Fruit fly (Drosophila melanogaster) whole organism, wandering third instar larva: ENCODE results near the gene CG17328.

Experiments
- Abd-B ChIP-seq: fragments of >200 bp; optimal IDR thresholded peaks from 2 replicates; lab custom pipeline; 2017; ENCODE audit warnings: missing biosample characterization, missing genetic modification characterization
- CG32264 ChIP-seq: fragments of 200-800 bp; sonication (Bioruptor generic); optimal IDR thresholded peaks from 2 replicates; lab custom pipeline; 2016; ENCODE audit warnings: missing biosample characterization, missing genetic modification characterization
- CG9705 ChIP-seq: fragments of 200-800 bp; sonication (Bioruptor generic); optimal IDR thresholded peaks from 2 replicates; lab custom pipeline; 2018; ENCODE audit warnings: missing biosample characterization, mild to moderate bottlenecking, missing genetic modification characterization
- CrebA ChIP-seq: fragments of 200-800 bp; sonication (Bioruptor generic); optimal IDR thresholded peaks from 2 replicates; lab custom pipeline; 2016; ENCODE audit warnings: missing biosample characterization, mild to moderate bottlenecking, missing genetic modification characterization, borderline replicate concordance
- Dfd ChIP-seq: fragments of >200 bp; optimal IDR thresholded peaks from 2 replicates; lab custom pipeline; 2017; ENCODE audit warnings: missing biosample characterization, missing genetic modification characterization
- Dif ChIP-seq: fragments of 200-275, 200-300 bp; sonication (Bioruptor generic); optimal IDR thresholded peaks from 2 replicates; lab custom pipeline; 2018; ENCODE audit warnings: missing biosample characterization, missing genetic modification characterization; ENCODE audit not compliant: partially characterized antibody
- GATAd ChIP-seq: sonication (Bioruptor generic); optimal IDR thresholded peaks from 2 replicates; lab custom pipeline; 2016; ENCODE audit warnings: missing biosample characterization, missing genetic modification characterization
- HLH106 ChIP-seq: fragments of 200-800 bp; optimal IDR thresholded peaks from 3 replicates; lab custom pipeline; 2019; ENCODE audit warnings: missing biosample characterization, mild to moderate bottlenecking, missing genetic modification characterization, moderate library complexity
- Hnf4 ChIP-seq: fragments of 200-800 bp; sonication (Bioruptor generic); optimal IDR thresholded peaks from 2 replicates; lab custom pipeline; 2016; ENCODE audit warnings: missing biosample characterization, mild to moderate bottlenecking, missing genetic modification characterization
- Hr78 ChIP-seq: fragments of >200 bp; optimal IDR thresholded peaks from 2 replicates; lab custom pipeline; 2017; ENCODE audit warnings: missing biosample characterization, missing genetic modification characterization
- Hr83 ChIP-seq: fragments of 200-300 bp; sonication (Bioruptor generic); optimal IDR thresholded peaks from 2 replicates; lab custom pipeline; 2016; ENCODE audit warnings: missing biosample characterization, mild to moderate bottlenecking, missing genetic modification characterization, moderate library complexity; ENCODE audit not compliant: poor library complexity, severe bottlenecking
- Jra ChIP-seq: sonication (Bioruptor generic); optimal IDR thresholded peaks from 2 replicates; lab custom pipeline; 2016; ENCODE audit warnings: missing biosample characterization, missing genetic modification characterization
- Mio ChIP-seq: sonication (Bioruptor generic); optimal IDR thresholded peaks from 2 replicates; lab custom pipeline; 2016; ENCODE audit warnings: missing biosample characterization, missing genetic modification characterization
- Myc ChIP-seq: fragments of >200 bp; optimal IDR thresholded peaks from 2 replicates; lab custom pipeline; 2017
- N ChIP-seq: fragments of >200 bp; optimal IDR thresholded peaks from 2 replicates; lab custom pipeline; 2018; ENCODE audit warnings: missing biosample characterization, missing external identifiers, missing genetic modification characterization
- OdsH ChIP-seq: fragments of 200-800 bp; sonication (Bioruptor generic); optimal IDR thresholded peaks from 2 replicates; lab custom pipeline; 2016; ENCODE audit warnings: missing biosample characterization, mild to moderate bottlenecking, missing genetic modification characterization
- Rel ChIP-seq, 2 experiments: fragments of 200-800 bp; sonication (Bioruptor generic) in 1 of 2; optimal IDR thresholded peaks; 2 replicates in 1 of 2; 3 replicates in 1 of 2; lab custom pipeline; 2016 to 2019; ENCODE audit warnings: mild to moderate bottlenecking in 2 of 2, missing biosample characterization in 2 of 2, missing genetic modification characterization in 2 of 2, moderate library complexity in 1 of 2
- Sp1 ChIP-seq: fragments of 200-800 bp; sonication (Bioruptor generic); optimal IDR thresholded peaks from 3 replicates; lab custom pipeline; 2019; ENCODE audit warnings: missing biosample characterization, mild to moderate bottlenecking, missing genetic modification characterization, moderate library complexity
- Vsx2 ChIP-seq: fragments of 200-300, 225-300 bp; sonication (Bioruptor generic); optimal IDR thresholded peaks from 2 replicates; lab custom pipeline; 2018; ENCODE audit warnings: missing biosample characterization, missing genetic modification characterization; ENCODE audit not compliant: partially characterized antibody
- br ChIP-seq: fragments of 200-800 bp; sonication (Bioruptor generic); optimal IDR thresholded peaks from 2 replicates; lab custom pipeline; 2016; ENCODE audit warnings: missing biosample characterization, missing genetic modification characterization
- brk ChIP-seq: fragments of 200-800 bp; sonication (Bioruptor generic); optimal IDR thresholded peaks from 2 replicates; lab custom pipeline; 2016; ENCODE audit warnings: missing biosample characterization, mild to moderate bottlenecking, missing genetic modification characterization
- dl ChIP-seq, 2 experiments: fragments of 175-275, 200-275 bp in 1 of 2; fragments of 200-275 bp in 1 of 2; sonication (Bioruptor generic); optimal IDR thresholded peaks; lab custom pipeline; 2018; ENCODE audit warnings: mild to moderate bottlenecking in 2 of 2, missing biosample characterization in 2 of 2, missing genetic modification characterization in 2 of 2, moderate library complexity in 2 of 2; ENCODE audit not compliant: partially characterized antibody in 2 of 2, insufficient read depth in 1 of 2
- dmrt93B ChIP-seq: fragments of 200-800 bp; sonication (Bioruptor generic); optimal IDR thresholded peaks from 2 replicates; lab custom pipeline; 2018; ENCODE audit warnings: missing biosample characterization, mild to moderate bottlenecking, missing genetic modification characterization
- dsf ChIP-seq: sonication (Bioruptor generic); optimal IDR thresholded peaks from 2 replicates; lab custom pipeline; 2016; ENCODE audit warnings: missing biosample characterization, missing genetic modification characterization, borderline replicate concordance
- ey ChIP-seq: fragments of 200-800 bp; sonication (Bioruptor generic); optimal IDR thresholded peaks from 2 replicates; lab custom pipeline; 2016; ENCODE audit warnings: missing biosample characterization, missing genetic modification characterization
- foxo ChIP-seq, 2 experiments: fragments of 200-800 bp; sonication (Bioruptor generic); optimal IDR thresholded peaks; 2 replicates in 1 of 2; 3 replicates in 1 of 2; lab custom pipeline; 2016 to 2017; ENCODE audit warnings: missing biosample characterization in 2 of 2, missing genetic modification characterization in 2 of 2
- fru ChIP-seq: fragments of 200-800 bp; sonication (Bioruptor generic); optimal IDR thresholded peaks from 3 replicates; lab custom pipeline; 2016; ENCODE audit warnings: missing biosample characterization, mild to moderate bottlenecking, missing genetic modification characterization
- h ChIP-seq: fragments of 200-800 bp; sonication (Bioruptor generic); optimal IDR thresholded peaks from 3 replicates; lab custom pipeline; 2016; ENCODE audit warnings: missing biosample characterization, mild to moderate bottlenecking, missing genetic modification characterization
- jim ChIP-seq: fragments of 175-275, 200-325 bp; sonication (Bioruptor generic); optimal IDR thresholded peaks from 2 replicates; lab custom pipeline; 2016; ENCODE audit warnings: missing biosample characterization, mild to moderate bottlenecking, missing genetic modification characterization
- lola ChIP-seq: fragments of >200 bp; optimal IDR thresholded peaks from 2 replicates; lab custom pipeline; 2017; ENCODE audit warnings: missing biosample characterization, missing genetic modification characterization
- pan ChIP-seq: fragments of >200 bp; optimal IDR thresholded peaks from 2 replicates; lab custom pipeline; 2017
- psq ChIP-seq: fragments of 200-800 bp; sonication (Bioruptor generic); optimal IDR thresholded peaks from 3 replicates; lab custom pipeline; 2017; ENCODE audit warnings: missing biosample characterization, mild to moderate bottlenecking, missing genetic modification characterization, moderate library complexity
- rgr ChIP-seq: fragments of 200-800 bp; sonication (Bioruptor generic); optimal IDR thresholded peaks from 3 replicates; lab custom pipeline; 2016; ENCODE audit warnings: missing biosample characterization, mild to moderate bottlenecking, missing genetic modification characterization
- sage ChIP-seq: fragments of 200-800 bp; sonication (Bioruptor generic); optimal IDR thresholded peaks from 2 replicates; lab custom pipeline; 2016; ENCODE audit warnings: missing biosample characterization, mild to moderate bottlenecking, missing genetic modification characterization
- sv ChIP-seq: fragments of 200-800 bp; sonication (Bioruptor generic); optimal IDR thresholded peaks from 3 replicates; lab custom pipeline; 2016; ENCODE audit warnings: missing biosample characterization, missing genetic modification characterization
- tai ChIP-seq: sonication (Bioruptor generic); optimal IDR thresholded peaks from 2 replicates; lab custom pipeline; 2016; ENCODE audit warnings: missing biosample characterization, missing genetic modification characterization
- usp ChIP-seq: fragments of >200 bp; optimal IDR thresholded peaks from 2 replicates; lab custom pipeline; 2017; ENCODE audit warnings: missing biosample characterization, missing genetic modification characterization
- woc ChIP-seq: sonication (Bioruptor generic); optimal IDR thresholded peaks from 2 replicates; lab custom pipeline; 2016; ENCODE audit warnings: missing biosample characterization, mild to moderate bottlenecking, missing genetic modification characterization

Gene CG17328

dm6 chr2L:16325515-16326257 lies 25.9 kb downstream of the CG17328 start, which contains the start of gene cact:
TSS of gene cact (minus strand) at chr2L:16326207.
- peak; percentile 66 for TF ChIP-seq Hr83 (GFP tag; lab: Kevin White, UChicago)
- TF ChIP-seq Myc (lab: Kevin White, UChicago), result no peak
- no peak for TF ChIP-seq Hr78 (GFP tag; lab: Kevin White, UChicago)
- peak; percentile 24 for TF ChIP-seq N (GFP tag; lab: Kevin White, UChicago)
- TF ChIP-seq sv (GFP tag; lab: Kevin White, UChicago), result peak; percentile 90
- TF ChIP-seq CG32264 (GFP tag; lab: Kevin White, UChicago), result peak; percentile 76
- TF ChIP-seq Hnf4 (GFP tag; lab: Kevin White, UChicago), result peak; percentile 94
- TF ChIP-seq br, result peak; percentile 91
- peak; percentile 90 for TF ChIP-seq tai (GFP tag; lab: Kevin White, UChicago)
- peak; percentile 89 for TF ChIP-seq Sp1
- peak; percentile 88 for TF ChIP-seq psq (GFP tag; lab: Kevin White, UChicago)
- TF ChIP-seq usp (GFP tag; lab: Kevin White, UChicago), result no peak
- peak; percentile 62 for TF ChIP-seq GATAd (GFP tag; lab: Kevin White, UChicago)
- TF ChIP-seq Rel (GFP tag; optimal IDR thresholded peaks at IDR 0.05; lab: Kevin White, UChicago), result peak; percentile 63
- TF ChIP-seq Rel (tag; optimal IDR thresholded peaks at IDR 0.05; lab: Kevin White, UChicago), result peak; percentile 97
- TF ChIP-seq dmrt93B (GFP tag; lab: Kevin White, UChicago), result peak; percentile 82
- TF ChIP-seq CrebA (GFP tag; lab: Kevin White, UChicago), result no peak
- TF ChIP-seq Abd-B, result no peak
- peak; percentile 79 to 96 for TF ChIP-seq foxo (GFP tag; optimal IDR thresholded peaks at IDR 0.05; lab: Kevin White, UChicago)
- TF ChIP-seq Vsx2 (GFP tag; lab: Kevin White, UChicago), result no peak
- TF ChIP-seq lola (GFP tag; lab: Kevin White, UChicago), result no peak
- no peak for TF ChIP-seq pan (lab: Kevin White, UChicago)
- TF ChIP-seq OdsH (GFP tag; lab: Kevin White, UChicago), result peak; percentile 94
- TF ChIP-seq ey (GFP tag; lab: Kevin White, UChicago), result peak; percentile 96
- TF ChIP-seq Jra (GFP tag; lab: Kevin White, UChicago), result peak; percentile 84
- TF ChIP-seq dl (GFP tag; optimal IDR thresholded peaks at IDR 0.05; lab: Kevin White, UChicago; ENCODE audit: insufficient read depth in 1 of 2, partially characterized antibody in 2 of 2), result peak in 1 of 2 experiments; percentile 78
- TF ChIP-seq rgr (GFP tag; lab: Kevin White, UChicago), result peak; percentile 96
- peak; percentile 94 for TF ChIP-seq brk (GFP tag; lab: Kevin White, UChicago)
- peak; percentile 98 for TF ChIP-seq woc
- no peak for TF ChIP-seq Dfd
- TF ChIP-seq dsf, result peak; percentile 74
- TF ChIP-seq CG9705, result peak; percentile 69
- TF ChIP-seq HLH106 (tag; lab: Kevin White, UChicago), result peak; percentile 91
- TF ChIP-seq sage (GFP tag; lab: Kevin White, UChicago), result peak; percentile 92
- TF ChIP-seq fru (GFP tag; lab: Kevin White, UChicago), result peak; percentile 96
- TF ChIP-seq Mio (GFP tag; lab: Kevin White, UChicago), result peak; percentile 74
- TF ChIP-seq h (GFP tag; lab: Kevin White, UChicago), result peak; percentile 97
- no peak for TF ChIP-seq jim (GFP tag; lab: Kevin White, UChicago)
- TF ChIP-seq Dif (GFP tag; lab: Kevin White, UChicago), result peak; percentile 70

dm6 chr2L:16326892-16327291 lies 27.1 kb downstream of the CG17328 start, which contains the start of gene CG4278:
TSS of gene CG4278 (plus strand) at chr2L:16327069.
- TF ChIP-seq dsf, result no peak
- TF ChIP-seq OdsH (GFP tag; lab: Kevin White, UChicago), result no peak
